Worm (Caenorhabditis elegans): ENCODE measurements around the gene fbxa-51.

The fbxa-51 gene

ce11 chrIII:1004464-1004863 lies 42.4 kb downstream of the fbxa-51 start:
- no peak for TF ChIP-seq nhr-28 (tag; optimal IDR thresholded peaks at IDR 0.05)
- TF ChIP-seq unc-39 (tag; optimal IDR thresholded peaks at IDR 0.05) = no peak
- TF ChIP-seq elt-1 (tag; optimal IDR thresholded peaks at IDR 0.05; ENCODE audit: borderline replicate concordance, insufficient read depth) = no peak
- TF ChIP-seq unc-62 (GFP tag; optimal IDR thresholded peaks at IDR 0.05) = no peak
- TF ChIP-seq ces-1 (GFP tag; optimal IDR thresholded peaks at IDR 0.05) = no peak
- no peak for TF ChIP-seq tbx-8 (GFP tag; optimal IDR thresholded peaks at IDR 0.05)
- no peak for TF ChIP-seq lsy-2 (tag; optimal IDR thresholded peaks at IDR 0.05)
- no peak for TF ChIP-seq nhr-76 (tag; optimal IDR thresholded peaks at IDR 0.05)
- TF ChIP-seq hlh-1 (tag; optimal IDR thresholded peaks at IDR 0.05) = no peak

ce11 chrIII:1007143-1007905 lies 45.3 kb downstream of the fbxa-51 start:
- TF ChIP-seq elt-3 (tag; optimal IDR thresholded peaks at IDR 0.05) = no peak
- TF ChIP-seq lsy-2 (tag; optimal IDR thresholded peaks at IDR 0.05) = no peak
- TF ChIP-seq lin-32 (GFP tag; optimal IDR thresholded peaks at IDR 0.05) = no peak
- no peak for TF ChIP-seq nhr-76 (tag; optimal IDR thresholded peaks at IDR 0.05)
- TF ChIP-seq ztf-11 (tag; optimal IDR thresholded peaks at IDR 0.05) = no peak
- TF ChIP-seq mls-2 (tag; optimal IDR thresholded peaks at IDR 0.05) = no peak
- TF ChIP-seq elt-1 (tag; optimal IDR thresholded peaks at IDR 0.05; ENCODE audit: borderline replicate concordance, insufficient read depth) = no peak

ce11 chrIII:1008091-1008490 lies 46.0 kb downstream of the fbxa-51 start, which contains the start of gene clc-27:
clc-27 (plus strand) TSS chrIII:1008391.
- TF ChIP-seq sem-2 (GFP tag; optimal IDR thresholded peaks at IDR 0.05) = no peak
- TF ChIP-seq ztf-11 (tag; optimal IDR thresholded peaks at IDR 0.05) = no peak
- no peak for TF ChIP-seq unc-39 (tag; optimal IDR thresholded peaks at IDR 0.05)
- no peak for TF ChIP-seq M03D4.4 (tag; optimal IDR thresholded peaks at IDR 0.05)
- no peak for TF ChIP-seq elt-1 (tag; optimal IDR thresholded peaks at IDR 0.05; ENCODE audit: borderline replicate concordance, insufficient read depth)
- no peak for TF ChIP-seq nhr-76 (tag; optimal IDR thresholded peaks at IDR 0.05)

ce11 chrIII:1009775-1010174 lies 47.7 kb downstream of the fbxa-51 start, which contains the start of gene clc-24:
clc-24 (plus strand) TSS chrIII:1010037.
- TF ChIP-seq ceh-83 (GFP tag; optimal IDR thresholded peaks at IDR 0.05) (no peak), unc-120 (tag; optimal IDR thresholded peaks at IDR 0.05; ENCODE audit: poor library complexity, severe bottlenecking) (no peak), ham-2 (GFP tag; optimal IDR thresholded peaks at IDR 0.05) (no peak), lin-32 (GFP tag; optimal IDR thresholded peaks at IDR 0.05) (no peak), unc-62 (GFP tag; optimal IDR thresholded peaks at IDR 0.05) (no peak), hlh-1 (tag; optimal IDR thresholded peaks at IDR 0.05) (no peak), mab-5 (tag; optimal IDR thresholded peaks at IDR 0.05) (no peak), elt-3 (tag; optimal IDR thresholded peaks at IDR 0.05) (no peak), sem-2 (GFP tag; optimal IDR thresholded peaks at IDR 0.05) (no peak)
